Worm (Caenorhabditis elegans) whole organism, L1 larva: ENCODE data around the gene F55F10.3.

Experiments used
- alr-1 ChIP-seq: fragments of 200-800 bp; sonication (Bioruptor generic); optimal IDR thresholded peaks from 2 replicates; lab custom pipeline; 2018; ENCODE audit warnings: borderline replicate concordance, mild to moderate bottlenecking, missing genetic modification characterization, missing compliant biosample characterization
- elt-2 ChIP-seq: sonication (generic microtip); optimal IDR thresholded peaks from 2 replicates; lab custom pipeline; 2016; ENCODE audit warnings: missing genetic modification characterization, mild to moderate bottlenecking, inconsistent platforms, missing compliant biosample characterization, missing genetic modification reagents
- fos-1 ChIP-seq: fragments of 150-350 bp; optimal IDR thresholded peaks from 2 replicates; lab custom pipeline; 2014; ENCODE audit warnings: missing biosample characterization, missing genetic modification characterization
- mab-9 ChIP-seq: fragments of 200-800 bp; sonication (Bioruptor generic); IDR thresholded peaks from 2 replicates; pipeline ENCODE4 v1.3.6; 2022; ENCODE audit warnings: missing genetic modification reagents, missing genetic modification characterization, missing compliant biosample characterization
- nhr-12 ChIP-seq: sonication (generic microtip); optimal IDR thresholded peaks from 2 replicates; lab custom pipeline; 2017; ENCODE audit warnings: missing biosample characterization, missing genetic modification characterization
- nhr-76 ChIP-seq: sonication (generic microtip); optimal IDR thresholded peaks from 2 replicates; lab custom pipeline; 2017; ENCODE audit warnings: missing biosample characterization, missing genetic modification characterization
- sox-4 ChIP-seq: sonication (generic microtip); optimal IDR thresholded peaks from 2 replicates; lab custom pipeline; 2016; ENCODE audit warnings: missing genetic modification characterization, missing compliant biosample characterization
- sptf-1 ChIP-seq: fragments of 150-350 bp; optimal IDR thresholded peaks from 2 replicates; lab custom pipeline; 2014; ENCODE audit warnings: missing biosample characterization, missing genetic modification characterization
- tbx-2 ChIP-seq: sonication (generic microtip); optimal IDR thresholded peaks from 2 replicates; lab custom pipeline; 2016; ENCODE audit warnings: missing genetic modification characterization, missing compliant biosample characterization
- xbp-1 ChIP-seq: sonication (generic microtip); optimal IDR thresholded peaks from 2 replicates; lab custom pipeline; 2016; ENCODE audit warnings: missing genetic modification characterization, missing compliant biosample characterization

DNA sequence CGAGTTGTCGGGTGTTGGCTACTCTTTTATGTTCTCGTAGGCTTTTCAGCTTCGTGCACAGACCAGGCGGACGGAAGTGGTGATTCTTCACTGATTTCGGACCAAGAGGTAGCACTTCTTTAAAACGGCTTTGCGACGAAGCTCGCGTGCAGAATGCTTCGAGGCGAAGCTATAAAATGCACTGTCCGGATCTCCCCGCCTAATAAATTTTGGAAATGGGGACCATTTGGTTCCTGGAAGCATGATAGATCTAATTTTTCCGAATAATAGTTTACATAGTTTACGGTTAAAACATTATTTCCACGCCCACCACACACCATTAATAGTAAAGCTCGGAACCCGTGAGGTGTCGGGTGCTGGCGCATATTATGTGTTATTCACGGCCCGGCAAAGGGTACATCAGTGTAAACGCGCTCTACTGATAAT is 12.2 kb upstream of the F55F10.3 start:
- TF ChIP-seq xbp-1 (tag; lab: Kevin White, UChicago), result no peak
- no peak for TF ChIP-seq fos-1 (tag; lab: Kevin White, UChicago)
- no peak for TF ChIP-seq sox-4
- no peak for TF ChIP-seq tbx-2 (tag; lab: Kevin White, UChicago)
- no peak for TF ChIP-seq alr-1 (tag; lab: Kevin White, UChicago)
- no peak for TF ChIP-seq sptf-1 (tag; lab: Kevin White, UChicago)
- no peak for TF ChIP-seq nhr-76 (tag; lab: Kevin White, UChicago)
- TF ChIP-seq nhr-12 (tag; lab: Kevin White, UChicago), result no peak
- TF ChIP-seq mab-9, result no peak
- TF ChIP-seq elt-2 (tag; lab: Kevin White, UChicago), result no peak
